Fruit fly (Drosophila melanogaster) whole organism, embryonic: ENCODE data around the gene CG15891.

Experiments
- CG10274 ChIP-seq: fragments of 200-800 bp; sonication (Bioruptor generic); optimal IDR thresholded peaks from 3 replicates; lab custom pipeline; 2017; ENCODE audit warnings: missing biosample characterization, mild to moderate bottlenecking, missing genetic modification characterization
- CG11085 ChIP-seq: fragments of 200-800 bp; sonication (Bioruptor generic); IDR thresholded peaks from 2 replicates; pipeline ENCODE4 v1.3.6; 2022; ENCODE audit warnings: missing biosample characterization, missing genetic modification characterization
- CG11247 ChIP-seq: fragments of 200-800 bp; sonication (Bioruptor generic); IDR thresholded peaks from 2 replicates; pipeline ENCODE4 v1.3.6; 2022; ENCODE audit warnings: missing biosample characterization, missing genetic modification characterization
- CG11398 ChIP-seq: fragments of 200-800 bp; sonication (Bioruptor generic); optimal IDR thresholded peaks from 2 replicates; lab custom pipeline; 2016; ENCODE audit warnings: missing biosample characterization, missing genetic modification characterization
- CG13287 ChIP-seq: fragments of 200-800 bp; sonication (Bioruptor generic); IDR thresholded peaks from 2 replicates; pipeline ENCODE4 v1.3.6; 2022; ENCODE audit warnings: missing biosample characterization, missing genetic modification characterization; ENCODE audit not compliant: partially characterized antibody
- CG14050 ChIP-seq: fragments of 200-800 bp; sonication (Bioruptor generic); IDR thresholded peaks from 3 replicates; pipeline ENCODE4 v1.3.6; 2022; ENCODE audit warnings: missing biosample characterization, missing genetic modification characterization
- CG14710 ChIP-seq: fragments of 200-800 bp; sonication (Bioruptor generic); optimal IDR thresholded peaks from 3 replicates; lab custom pipeline; 2019; ENCODE audit warnings: missing biosample characterization, mild to moderate bottlenecking, missing genetic modification characterization, moderate library complexity
- CG1529 ChIP-seq: fragments of 200-800 bp; sonication (Bioruptor generic); optimal IDR thresholded peaks from 3 replicates; lab custom pipeline; 2018; ENCODE audit warnings: missing biosample characterization, missing genetic modification characterization
- CG15696 ChIP-seq: fragments of 200-800 bp; sonication (Bioruptor generic); optimal IDR thresholded peaks from 2 replicates; lab custom pipeline; 2019; ENCODE audit warnings: missing biosample characterization, mild to moderate bottlenecking, missing genetic modification characterization, moderate library complexity
- CG17359 ChIP-seq: fragments of 200-800 bp; sonication (Bioruptor generic); optimal IDR thresholded peaks from 3 replicates; lab custom pipeline; 2018; ENCODE audit warnings: missing biosample characterization, mild to moderate bottlenecking, missing genetic modification characterization, moderate library complexity
- CG2129 ChIP-seq: fragments of 200-800 bp; sonication (Bioruptor generic); IDR thresholded peaks from 2 replicates; pipeline ENCODE4 v1.3.6; 2022; ENCODE audit warnings: missing biosample characterization, missing genetic modification characterization; ENCODE audit not compliant: partially characterized antibody
- CG31224 ChIP-seq: fragments of 200-800 bp; sonication (Bioruptor generic); IDR thresholded peaks from 2 replicates; pipeline ENCODE4 v1.3.6; 2022; ENCODE audit warnings: missing biosample characterization, missing genetic modification characterization
- CG3847 ChIP-seq: fragments of 200-800 bp; sonication (Bioruptor generic); IDR thresholded peaks from 2 replicates; pipeline ENCODE4 v1.3.6; 2022; ENCODE audit warnings: missing biosample characterization, missing genetic modification characterization
- CG8359 ChIP-seq: fragments of 200-800 bp; sonication (Bioruptor generic); optimal IDR thresholded peaks from 2 replicates; lab custom pipeline; 2017; ENCODE audit warnings: missing biosample characterization, mild to moderate bottlenecking, missing genetic modification characterization, borderline replicate concordance
- CG9797 ChIP-seq: fragments of 200-800 bp; sonication (Bioruptor generic); optimal IDR thresholded peaks from 3 replicates; lab custom pipeline; 2018; ENCODE audit warnings: missing biosample characterization, mild to moderate bottlenecking, missing genetic modification characterization
- CG9876 ChIP-seq: fragments of 200-800 bp; sonication (Bioruptor generic); optimal IDR thresholded peaks from 2 replicates; lab custom pipeline; 2016; ENCODE audit warnings: missing biosample characterization, missing genetic modification characterization
- CG9932 ChIP-seq: fragments of 200-800 bp; sonication (Bioruptor generic); IDR thresholded peaks from 2 replicates; pipeline ENCODE4 v1.3.6; 2022; ENCODE audit warnings: missing biosample characterization, missing genetic modification characterization
- CTCF ChIP-seq: fragments of 200-800 bp; sonication (Bioruptor generic); optimal IDR thresholded peaks from 2 replicates; lab custom pipeline; 2017; ENCODE audit warnings: missing biosample characterization, mild to moderate bottlenecking, missing genetic modification characterization, moderate library complexity
- Chrac-16 ChIP-seq: fragments of 200-800 bp; sonication (Bioruptor generic); optimal IDR thresholded peaks from 3 replicates; lab custom pipeline; 2016; ENCODE audit warnings: missing biosample characterization, missing genetic modification characterization
- CkIIα-i1 ChIP-seq: fragments of 200-800 bp; sonication (Bioruptor generic); IDR thresholded peaks from 2 replicates; pipeline ENCODE4 v1.3.6; 2022; ENCODE audit warnings: missing biosample characterization, missing genetic modification characterization
- Doc3 ChIP-seq: fragments of 200-800 bp; sonication (Bioruptor generic); IDR thresholded peaks from 3 replicates; pipeline ENCODE4 v1.3.6; 2022; ENCODE audit warnings: missing biosample characterization, missing genetic modification characterization; ENCODE audit not compliant: partially characterized antibody
- Dp ChIP-seq: fragments of 200-800 bp; sonication (Bioruptor generic); optimal IDR thresholded peaks from 2 replicates; lab custom pipeline; 2018; ENCODE audit warnings: missing biosample characterization, mild to moderate bottlenecking, missing genetic modification characterization, moderate library complexity
- Ets97D ChIP-seq: fragments of 200-800 bp; sonication (Bioruptor generic); optimal IDR thresholded peaks from 3 replicates; lab custom pipeline; 2016; ENCODE audit warnings: missing biosample characterization, missing genetic modification characterization
- Hey ChIP-seq: fragments of 200-800 bp; sonication (Bioruptor generic); optimal IDR thresholded peaks from 3 replicates; lab custom pipeline; 2018; ENCODE audit warnings: missing biosample characterization, mild to moderate bottlenecking, missing genetic modification characterization
- Hmr ChIP-seq: fragments of 200-800 bp; sonication (Bioruptor generic); optimal IDR thresholded peaks from 3 replicates; lab custom pipeline; 2017; ENCODE audit warnings: mild to moderate bottlenecking, missing biosample characterization, missing genetic modification reagents, missing genetic modification characterization
- Hr39 ChIP-seq: fragments of >200 bp; optimal IDR thresholded peaks from 2 replicates; lab custom pipeline; 2017
- Mad ChIP-seq: fragments of 200-800 bp; sonication (Bioruptor generic); optimal IDR thresholded peaks from 2 replicates; lab custom pipeline; 2016; ENCODE audit warnings: missing biosample characterization, missing genetic modification characterization
- Nf-YB ChIP-seq: fragments of 200-800 bp; sonication (Bioruptor generic); optimal IDR thresholded peaks from 3 replicates; lab custom pipeline; 2019; ENCODE audit warnings: missing biosample characterization, mild to moderate bottlenecking, missing genetic modification characterization, moderate library complexity
- Poxn ChIP-seq: fragments of 200-800 bp; sonication (Bioruptor generic); IDR thresholded peaks from 2 replicates; pipeline ENCODE4 v1.3.6; 2022; ENCODE audit warnings: missing biosample characterization, missing genetic modification characterization
- Rx ChIP-seq: fragments of 200-800 bp; sonication (Bioruptor generic); IDR thresholded peaks from 2 replicates; pipeline ENCODE4 v1.3.6; 2022; ENCODE audit warnings: missing biosample characterization, missing genetic modification characterization
- Six4 ChIP-seq: fragments of 200-800 bp; sonication (Bioruptor generic); optimal IDR thresholded peaks from 2 replicates; lab custom pipeline; 2016; ENCODE audit warnings: missing biosample characterization, missing genetic modification characterization
- Ssrp ChIP-seq: fragments of 200-800 bp; sonication (Bioruptor generic); optimal IDR thresholded peaks from 2 replicates; lab custom pipeline; 2018; ENCODE audit warnings: missing biosample characterization, mild to moderate bottlenecking, missing genetic modification characterization, moderate library complexity
- Vsx1 ChIP-seq: fragments of 200-800 bp; sonication (Bioruptor generic); optimal IDR thresholded peaks from 2 replicates; lab custom pipeline; 2017; ENCODE audit warnings: missing biosample characterization, mild to moderate bottlenecking, missing genetic modification characterization, missing genetic modification reagents
- al ChIP-seq: fragments of 200-800 bp; sonication (Bioruptor generic); IDR thresholded peaks from 2 replicates; pipeline ENCODE4 v1.3.6; 2022; ENCODE audit warnings: missing biosample characterization, missing genetic modification characterization
- corto ChIP-seq: fragments of 200-800 bp; sonication (Bioruptor generic); optimal IDR thresholded peaks from 2 replicates; lab custom pipeline; 2016; ENCODE audit warnings: missing biosample characterization, mild to moderate bottlenecking, missing genetic modification characterization, moderate library complexity
- crc ChIP-seq: fragments of 200-800 bp; sonication (Bioruptor generic); optimal IDR thresholded peaks from 2 replicates; lab custom pipeline; 2016; ENCODE audit warnings: missing biosample characterization, missing genetic modification characterization
- dmrt11E ChIP-seq: fragments of 200-800 bp; sonication (Bioruptor generic); optimal IDR thresholded peaks from 3 replicates; lab custom pipeline; 2018; ENCODE audit warnings: missing biosample characterization, mild to moderate bottlenecking, missing genetic modification characterization, moderate library complexity
- eyg ChIP-seq: fragments of 200-800 bp; sonication (Bioruptor generic); optimal IDR thresholded peaks from 3 replicates; lab custom pipeline; 2016; ENCODE audit warnings: missing biosample characterization, missing genetic modification characterization
- ftz-f1 ChIP-seq: fragments of 200-800 bp; sonication (Bioruptor generic); optimal IDR thresholded peaks from 2 replicates; lab custom pipeline; 2016; ENCODE audit warnings: missing biosample characterization, missing genetic modification characterization
- h ChIP-seq: fragments of >200 bp; optimal IDR thresholded peaks from 2 replicates; lab custom pipeline; 2017
- hb ChIP-seq: fragments of 200-800 bp; sonication (Bioruptor generic); IDR thresholded peaks from 3 replicates; pipeline ENCODE4 v1.3.6; 2022; ENCODE audit warnings: missing biosample characterization, missing genetic modification characterization; ENCODE audit not compliant: partially characterized antibody
- hth ChIP-seq: fragments of >200 bp; optimal IDR thresholded peaks from 2 replicates; lab custom pipeline; 2017; ENCODE audit warnings: inconsistent platforms
- lilli ChIP-seq: fragments of 200-800 bp; sonication (Bioruptor generic); optimal IDR thresholded peaks from 3 replicates; lab custom pipeline; 2016; ENCODE audit warnings: missing biosample characterization, missing genetic modification characterization
- lmd ChIP-seq: fragments of 200-800 bp; sonication (Bioruptor generic); IDR thresholded peaks from 2 replicates; pipeline ENCODE4 v1.3.6; 2022; ENCODE audit warnings: missing biosample characterization, missing genetic modification characterization
- onecut ChIP-seq: fragments of 200-800 bp; sonication (Bioruptor generic); IDR thresholded peaks from 2 replicates; pipeline ENCODE4 v1.3.6; 2022; ENCODE audit warnings: missing biosample characterization, missing genetic modification characterization
- pho ChIP-seq: fragments of 200-800 bp; sonication (Bioruptor generic); optimal IDR thresholded peaks from 2 replicates; lab custom pipeline; 2016; ENCODE audit warnings: missing biosample characterization, missing genetic modification characterization
- rib ChIP-seq: fragments of 200-800 bp; sonication (Bioruptor generic); IDR thresholded peaks from 2 replicates; pipeline ENCODE4 v1.3.6; 2022; ENCODE audit warnings: missing biosample characterization, missing genetic modification characterization
- sna ChIP-seq: fragments of 200-800 bp; sonication (Bioruptor generic); IDR thresholded peaks from 2 replicates; pipeline ENCODE4 v1.3.6; 2022; ENCODE audit warnings: missing biosample characterization, missing genetic modification characterization; ENCODE audit not compliant: partially characterized antibody
- so ChIP-seq: fragments of 200-800 bp; sonication (Bioruptor generic); IDR thresholded peaks from 3 replicates; pipeline ENCODE4 v1.3.6; 2022; ENCODE audit warnings: missing biosample characterization, missing genetic modification characterization
- tap ChIP-seq: fragments of 200-800 bp; optimal IDR thresholded peaks from 3 replicates; lab custom pipeline; 2019; ENCODE audit warnings: missing biosample characterization, mild to moderate bottlenecking, missing genetic modification characterization, moderate library complexity
- tio ChIP-seq: fragments of 200-800 bp; sonication (Bioruptor generic); optimal IDR thresholded peaks from 2 replicates; lab custom pipeline; 2017; ENCODE audit warnings: missing biosample characterization, missing genetic modification characterization, inconsistent platforms

CG15891 gene

dm6 chrX:6330369-6330949 is 35.3 kb upstream of the CG15891 start, which contains the start of gene CG42240 (continued):
- TF ChIP-seq hb (GFP tag; lab: Robert Waterston, UW): no peak
- peak; percentile 92 for TF ChIP-seq CG14710 (tag; lab: Kevin White, UChicago)
- TF ChIP-seq CG8359: peak; percentile 69
- TF ChIP-seq CG2129 (GFP tag; lab: Robert Waterston, UW): no peak
- peak; percentile 86 for TF ChIP-seq CG10274 (GFP tag; lab: Kevin White, UChicago)
- peak; percentile 58 for TF ChIP-seq CG14050 (GFP tag; lab: Robert Waterston, UW)
- peak; percentile 25 for TF ChIP-seq Hey
- TF ChIP-seq lmd (GFP tag; lab: Robert Waterston, UW): peak; percentile 84
- TF ChIP-seq CG9876 (GFP tag; lab: Kevin White, UChicago): peak; percentile 13
- TF ChIP-seq Rx (GFP tag; lab: Robert Waterston, UW): peak; percentile 52; the same call in 1 of the 2 replicates
- TF ChIP-seq Poxn (GFP tag; lab: Robert Waterston, UW): no peak
- peak; percentile 24 for TF ChIP-seq CG9797 (GFP tag; lab: Kevin White, UChicago)
- peak; percentile 63 for TF ChIP-seq corto (GFP tag; lab: Kevin White, UChicago)
- TF ChIP-seq onecut (GFP tag; lab: Robert Waterston, UW): peak; percentile 72
- peak; percentile 54; the same call in 1 of the 2 replicates for TF ChIP-seq CG9932 (GFP tag; lab: Robert Waterston, UW)
- TF ChIP-seq CTCF (GFP tag; lab: Kevin White, UChicago): no peak
- 0 out of 2 replicates have a peak, but pooled peaks have one; percentile 30 for TF ChIP-seq al (GFP tag; lab: Robert Waterston, UW)
- peak; percentile 54 for TF ChIP-seq CG11398 (GFP tag; lab: Kevin White, UChicago)
- TF ChIP-seq so (GFP tag; lab: Robert Waterston, UW): peak; percentile 76; the same call in 2 of the 3 replicates
- no peak for TF ChIP-seq h (lab: Kevin White, UChicago)
- TF ChIP-seq Nf-YB (GFP tag; lab: Kevin White, UChicago): peak; percentile 78
- TF ChIP-seq Ets97D: peak; percentile 51
- peak; percentile 92 for TF ChIP-seq tio (GFP tag; lab: Kevin White, UChicago)
- no peak for TF ChIP-seq sna (GFP tag; lab: Robert Waterston, UW)
- TF ChIP-seq CG31224 (GFP tag; lab: Robert Waterston, UW): peak; percentile 40; the same call in 1 of the 2 replicates
- peak; percentile 94 for TF ChIP-seq Hmr (GFP tag; lab: Kevin White, UChicago)
- TF ChIP-seq CkIIα-i1 (GFP tag; lab: Robert Waterston, UW): no peak
- 0 out of 2 replicates have a peak, but pooled peaks have one; percentile 40 for TF ChIP-seq rib (GFP tag; lab: Robert Waterston, UW)
- no peak for TF ChIP-seq Hr39 (lab: Kevin White, UChicago)
- peak; percentile 84 for TF ChIP-seq Six4 (GFP tag; lab: Kevin White, UChicago)
- peak; percentile 81 for TF ChIP-seq pho (GFP tag; lab: Kevin White, UChicago)
- peak; percentile 89 for TF ChIP-seq Ssrp (tag; lab: Kevin White, UChicago)
- no peak for TF ChIP-seq Doc3 (GFP tag; lab: Robert Waterston, UW)
- TF ChIP-seq Mad (GFP tag; lab: Kevin White, UChicago): peak; percentile 61
- TF ChIP-seq CG3847 (GFP tag; lab: Robert Waterston, UW): peak; percentile 72
- TF ChIP-seq Chrac-16 (GFP tag; lab: Kevin White, UChicago): peak; percentile 88
- peak; percentile 82 for TF ChIP-seq lilli
- peak; percentile 86 for TF ChIP-seq tap
- no peak for TF ChIP-seq Dp (GFP tag; lab: Kevin White, UChicago)
- TF ChIP-seq CG1529: peak; percentile 93
- TF ChIP-seq eyg (GFP tag; lab: Kevin White, UChicago): peak; percentile 52
- peak; percentile 72 for TF ChIP-seq dmrt11E (tag; lab: Kevin White, UChicago)
- TF ChIP-seq CG11247 (GFP tag; lab: Robert Waterston, UW): peak; percentile 45; the same call in 1 of the 2 replicates
- TF ChIP-seq Vsx1 (GFP tag; lab: Kevin White, UChicago): peak; percentile 78
- TF ChIP-seq CG15696: peak; percentile 71
- TF ChIP-seq ftz-f1 (GFP tag; lab: Kevin White, UChicago): peak; percentile 11
- TF ChIP-seq CG17359 (tag; lab: Kevin White, UChicago): peak; percentile 88
- TF ChIP-seq hth: no peak
- TF ChIP-seq crc (GFP tag; lab: Kevin White, UChicago): peak; percentile 41
- TF ChIP-seq CG13287: no peak
- TF ChIP-seq CG11085 (GFP tag; lab: Robert Waterston, UW): 0 out of 2 replicates have a peak, but pooled peaks have one; percentile 40
